Fruit fly (Drosophila melanogaster): ENCODE measurements around the gene CG13829.

dm6 chr3R:23126241-23127022 lies 34.7 kb downstream of the CG13829 start, which contains the start of gene CG31365:
- TF ChIP-seq CG8119 (GFP tag; IDR thresholded peaks at IDR 0.05) (no peak), CG9139 (GFP tag; optimal IDR thresholded peaks at IDR 0.05) (no peak), CG3919 (GFP tag; optimal IDR thresholded peaks at IDR 0.05) (no peak), topi (GFP tag; optimal IDR thresholded peaks at IDR 0.05) (no peak), Smox (GFP tag; optimal IDR thresholded peaks at IDR 0.05) (no peak), pdm3 (GFP tag; optimal IDR thresholded peaks at IDR 0.05) (no peak)

All from whole organism, prepupa.